Worm (Caenorhabditis elegans): ENCODE data around the gene C01G10.15.

DNA sequence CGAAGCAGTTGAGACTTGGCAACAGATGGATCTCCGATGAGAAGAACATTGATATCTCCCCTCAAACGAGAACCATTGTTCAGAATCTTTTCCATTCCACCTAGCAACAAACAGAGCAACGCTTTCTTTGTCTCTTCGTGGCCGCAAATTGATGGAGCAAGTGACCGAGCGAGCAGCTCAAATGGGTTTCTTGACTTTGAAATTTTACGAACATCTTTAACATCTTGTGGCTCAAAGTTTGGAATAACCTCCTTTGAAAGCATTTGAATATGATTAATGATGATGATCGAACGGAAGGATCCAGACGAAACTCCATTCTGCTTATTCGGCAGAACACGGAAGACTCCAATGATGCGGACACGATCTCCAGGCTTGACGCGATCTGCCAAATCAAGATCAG lies 28.7 kb downstream of the C01G10.15 start:
- TF ChIP-seq ama-1 (optimal IDR thresholded peaks at IDR 0.05) (no peak), mep-1 (tag; optimal IDR thresholded peaks at IDR 0.05) (no peak), fos-1 (tag; optimal IDR thresholded peaks at IDR 0.05) (no peak), egl-27 (tag; optimal IDR thresholded peaks at IDR 0.05) (no peak)
